Worm (Caenorhabditis elegans): Measurements from ENCODE around the gene nhx-9.

DNA sequence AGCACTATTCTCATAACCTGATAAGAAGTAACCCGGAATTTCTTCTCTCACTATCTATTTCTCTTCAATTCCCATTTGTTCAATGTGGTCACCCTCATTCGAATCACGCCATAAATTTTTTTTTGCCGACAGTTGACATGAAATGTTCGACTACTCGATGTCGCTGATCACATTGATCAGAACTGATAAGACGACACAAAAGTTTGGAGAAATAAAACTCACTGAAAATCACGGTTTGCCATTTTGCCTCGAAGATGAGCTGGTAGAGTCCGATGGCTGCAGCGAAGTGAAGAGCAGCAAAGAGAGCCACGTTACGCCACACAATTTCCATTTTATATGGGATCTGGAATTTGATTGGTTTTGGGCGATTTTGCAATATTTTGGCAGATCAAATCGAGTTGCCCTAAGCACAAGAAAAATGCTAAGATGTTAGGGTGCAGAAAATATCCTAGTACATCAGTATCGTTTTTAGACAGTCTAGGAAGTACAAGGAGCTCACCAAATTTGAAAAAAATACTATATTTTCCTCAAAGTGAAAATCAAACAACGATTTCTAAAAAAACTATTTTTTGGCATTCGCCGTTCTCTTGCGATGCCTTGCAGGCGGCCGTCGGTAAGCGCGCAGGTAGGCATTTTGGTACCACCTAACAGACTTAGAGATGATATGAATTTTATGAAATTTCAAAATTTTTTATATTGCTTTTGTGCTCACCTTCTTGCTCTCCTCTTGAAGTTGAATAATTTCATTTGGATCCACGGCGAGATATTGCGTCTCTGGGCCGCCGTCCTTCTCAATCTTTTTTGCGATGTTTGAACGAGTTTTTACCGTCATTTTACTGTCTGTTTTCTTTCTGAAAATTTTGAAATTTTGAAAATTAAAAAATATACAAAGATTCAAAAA is 15.6 kb upstream of the nhx-9 start, which contains the start of gene fat-6:
- TF ChIP-seq lsy-2 (tag; optimal IDR thresholded peaks at IDR 0.05), result no peak
- TF ChIP-seq nhr-12 (tag; optimal IDR thresholded peaks at IDR 0.05), result no peak
- no peak for TF ChIP-seq lin-13 (tag; optimal IDR thresholded peaks at IDR 0.05)
- TF ChIP-seq nhr-237 (tag; optimal IDR thresholded peaks at IDR 0.05), result no peak
- TF ChIP-seq unc-62 (GFP tag; optimal IDR thresholded peaks at IDR 0.05), result no peak
- TF ChIP-seq mls-2 (tag; optimal IDR thresholded peaks at IDR 0.05), result no peak
